Fruit fly (Drosophila melanogaster): ENCODE results near the gene CG15554.
A peak's percentile ranks its signal among the peaks of the same experiment; 100 is the strongest.

CG15554 gene

dm6 chr3R:31134056-31134455, 8.1 kb downstream of the CG15554 start, which contains the start of gene Gycbeta100B (continued):
- peak; percentile 39 for TF ChIP-seq ATbp (GFP tag; optimal IDR thresholded peaks at IDR 0.05)
- no peak for TF ChIP-seq Lim3 (GFP tag; IDR thresholded peaks at IDR 0.05)
- no peak for TF ChIP-seq CG8359 (GFP tag; optimal IDR thresholded peaks at IDR 0.05; ENCODE audit: borderline replicate concordance)
- peak; percentile 73 for TF ChIP-seq sens (GFP tag)
- TF ChIP-seq Dip2 (GFP tag; IDR thresholded peaks at IDR 0.05), result no peak
- TF ChIP-seq sc (optimal IDR thresholded peaks at IDR 0.05), result no peak
- TF ChIP-seq sc (GFP tag; optimal IDR thresholded peaks at IDR 0.05), result no peak
- no peak for TF ChIP-seq ara (GFP tag; IDR thresholded peaks at IDR 0.05)
- TF ChIP-seq NFAT (GFP tag; IDR thresholded peaks at IDR 0.05), result 0 out of 2 replicates have a peak, but pooled peaks have one; percentile 5
- TF ChIP-seq CG15479 (GFP tag; optimal IDR thresholded peaks at IDR 0.05), result no peak
- no peak for TF ChIP-seq Dref (GFP tag; IDR thresholded peaks at IDR 0.05)
- TF ChIP-seq Hmx (GFP tag; optimal IDR thresholded peaks at IDR 0.05), result no peak
- no peak for TF ChIP-seq NC2α (GFP tag; optimal IDR thresholded peaks at IDR 0.05)
- TF ChIP-seq Xrp1 (GFP tag; IDR thresholded peaks at IDR 0.05), result no peak
- no peak for TF ChIP-seq tll (GFP tag; optimal IDR thresholded peaks at IDR 0.05)
- TF ChIP-seq CG11085 (GFP tag; IDR thresholded peaks at IDR 0.05), result no peak
- no peak for TF ChIP-seq CG15696 (tag; optimal IDR thresholded peaks at IDR 0.05)
- no peak for TF ChIP-seq btn (GFP tag; optimal IDR thresholded peaks at IDR 0.05)
- TF ChIP-seq knrl (GFP tag; IDR thresholded peaks at IDR 0.05; ENCODE audit: partially characterized antibody), result no peak
- TF ChIP-seq emc (GFP tag; optimal IDR thresholded peaks at IDR 0.05), result no peak
- TF ChIP-seq CG3281 (GFP tag; optimal IDR thresholded peaks at IDR 0.05), result peak; percentile 68
- peak; percentile 35 for TF ChIP-seq CG1603 (tag; optimal IDR thresholded peaks at IDR 0.05)
- TF ChIP-seq dmrt11E (tag; optimal IDR thresholded peaks at IDR 0.05), result no peak
- no peak for TF ChIP-seq row (GFP tag; IDR thresholded peaks at IDR 0.05)
- no peak for TF ChIP-seq zen (tag; optimal IDR thresholded peaks at IDR 0.05)
- TF ChIP-seq pros (GFP tag; optimal IDR thresholded peaks at IDR 0.05), result no peak
- TF ChIP-seq ttk (GFP tag; IDR thresholded peaks at IDR 0.05), result no peak
- TF ChIP-seq fu2 (GFP tag; optimal IDR thresholded peaks at IDR 0.05), result no peak
- peak; percentile 56 for TF ChIP-seq B-H2 (GFP tag; optimal IDR thresholded peaks at IDR 0.05)
- TF ChIP-seq CG16815 (GFP tag; optimal IDR thresholded peaks at IDR 0.05), result no peak
- TF ChIP-seq H15 (GFP tag; IDR thresholded peaks at IDR 0.05), result peak; percentile 11; the same call in 1 of the 3 replicates
- TF ChIP-seq crc (GFP tag; optimal IDR thresholded peaks at IDR 0.05), result no peak
- peak; percentile 19 for TF ChIP-seq Hand (GFP tag; optimal IDR thresholded peaks at IDR 0.05)
- TF ChIP-seq Abd-B (GFP tag; optimal IDR thresholded peaks at IDR 0.05), result no peak
- TF ChIP-seq scrt (GFP tag; optimal IDR thresholded peaks at IDR 0.05), result peak; percentile 47
- TF ChIP-seq bigmax (GFP tag; optimal IDR thresholded peaks at IDR 0.05), result no peak
- peak; percentile 71 for TF ChIP-seq mirr (GFP tag; optimal IDR thresholded peaks at IDR 0.05)
- TF ChIP-seq Fer3 (tag; optimal IDR thresholded peaks at IDR 0.05), result peak; percentile 30
- no peak for TF ChIP-seq CG17829 (tag; optimal IDR thresholded peaks at IDR 0.05)
- TF ChIP-seq CG10959 (GFP tag; IDR thresholded peaks at IDR 0.05), result no peak
- no peak for TF ChIP-seq CG3065 (GFP tag; optimal IDR thresholded peaks at IDR 0.05)
- TF ChIP-seq Opbp (GFP tag; IDR thresholded peaks at IDR 0.05; ENCODE audit: partially characterized antibody), result no peak
- no peak for TF ChIP-seq NK7.1 (GFP tag; optimal IDR thresholded peaks at IDR 0.05)
- TF ChIP-seq CG18619 (GFP tag; optimal IDR thresholded peaks at IDR 0.05), result peak; percentile 4
- no peak for TF ChIP-seq pnt (GFP tag; optimal IDR thresholded peaks at IDR 0.05)
- TF ChIP-seq Rfx (GFP tag; IDR thresholded peaks at IDR 0.05), result peak; percentile 60
- TF ChIP-seq odd (GFP tag; optimal IDR thresholded peaks at IDR 0.05), result peak; percentile 40
- 0 out of 3 replicates have a peak, but pooled peaks have one; percentile 53 for TF ChIP-seq Dbx (GFP tag; IDR thresholded peaks at IDR 0.05)
- no peak for TF ChIP-seq ash1 (GFP tag; optimal IDR thresholded peaks at IDR 0.05)
- TF ChIP-seq rib (GFP tag; IDR thresholded peaks at IDR 0.05), result no peak
- TF ChIP-seq CG30403 (GFP tag; optimal IDR thresholded peaks at IDR 0.05), result no peak
- no peak for TF ChIP-seq en (GFP tag; optimal IDR thresholded peaks at IDR 0.05)
